Worm (Caenorhabditis elegans) whole organism, L1 larva: ENCODE data around the gene clc-29.

Source experiments
- C16A3.4 ChIP-seq: fragments of 150-350 bp; optimal IDR thresholded peaks from 2 replicates; lab custom pipeline; 2014; ENCODE audit warnings: missing biosample characterization, missing genetic modification characterization
- C34B4.2 ChIP-seq: sonication (generic microtip); optimal IDR thresholded peaks from 2 replicates; lab custom pipeline; 2017; ENCODE audit warnings: mild to moderate bottlenecking, missing genetic modification characterization, missing compliant biosample characterization
- Y116A8C.19 ChIP-seq: sonication (generic microtip); optimal IDR thresholded peaks from 2 replicates; lab custom pipeline; 2016; ENCODE audit warnings: missing compliant biosample characterization, missing genetic modification characterization, borderline replicate concordance
- alr-1 ChIP-seq: fragments of 200-800 bp; sonication (Bioruptor generic); optimal IDR thresholded peaks from 2 replicates; lab custom pipeline; 2018; ENCODE audit warnings: borderline replicate concordance, mild to moderate bottlenecking, missing genetic modification characterization, missing compliant biosample characterization
- ama-1 ChIP-seq: fragments of 150-350 bp; optimal IDR thresholded peaks from 2 replicates; lab custom pipeline; 2014
- ceh-63 ChIP-seq: fragments of 200-800 bp; sonication (Bioruptor generic); optimal IDR thresholded peaks from 2 replicates; lab custom pipeline; 2018; ENCODE audit warnings: mild to moderate bottlenecking, missing genetic modification characterization, missing compliant biosample characterization
- ceh-82 ChIP-seq, 3 experiments: fragments of 150-350 bp in 1 of 3; sonication (generic microtip) in 2 of 3; optimal IDR thresholded peaks; 2 replicates each; lab custom pipeline; 2014 to 2017; ENCODE audit warnings: missing biosample characterization in 3 of 3, missing genetic modification characterization in 3 of 3
- ces-1 ChIP-seq: fragments of 150-350 bp; optimal IDR thresholded peaks from 2 replicates; lab custom pipeline; 2014; ENCODE audit warnings: missing biosample characterization, missing genetic modification reagents, missing genetic modification characterization
- dpl-1 ChIP-seq, 3 experiments: fragments of 150-350 bp in 2 of 3; sonication (generic microtip) in 1 of 3; optimal IDR thresholded peaks; 2 replicates each; lab custom pipeline; 2014 to 2017; ENCODE audit warnings: missing biosample characterization in 3 of 3, missing genetic modification characterization in 3 of 3, missing genetic modification reagents in 3 of 3
- dsc-1 ChIP-seq: sonication (generic microtip); optimal IDR thresholded peaks from 2 replicates; lab custom pipeline; 2016; ENCODE audit warnings: mild to moderate bottlenecking, missing genetic modification characterization, missing compliant biosample characterization
- efl-3 ChIP-seq: fragments of 200-800 bp; sonication (Bioruptor generic); optimal IDR thresholded peaks from 2 replicates; lab custom pipeline; 2018; ENCODE audit warnings: mild to moderate bottlenecking, missing genetic modification characterization, missing compliant biosample characterization
- egl-13 ChIP-seq: sonication (generic microtip); optimal IDR thresholded peaks from 2 replicates; lab custom pipeline; 2016; ENCODE audit warnings: missing genotype, missing genetic modification reagents, missing genetic modification characterization, missing compliant biosample characterization
- egl-27 ChIP-seq, 2 experiments: fragments of 150-350 bp in 1 of 2; sonication (generic microtip); optimal IDR thresholded peaks; 3 replicates each; lab custom pipeline; 2017 to 2018; ENCODE audit warnings: missing biosample characterization in 2 of 2, missing genetic modification characterization in 2 of 2, missing genetic modification reagents in 2 of 2
- fkh-10 ChIP-seq: sonication (generic microtip); optimal IDR thresholded peaks from 2 replicates; lab custom pipeline; 2017; ENCODE audit warnings: missing biosample characterization, missing genetic modification reagents, missing genetic modification characterization
- fkh-4 ChIP-seq: sonication (generic microtip); optimal IDR thresholded peaks from 2 replicates; lab custom pipeline; 2016; ENCODE audit warnings: missing compliant biosample characterization, missing genetic modification characterization, borderline replicate concordance
- fkh-8 ChIP-seq: sonication (generic microtip); optimal IDR thresholded peaks from 2 replicates; lab custom pipeline; 2016; ENCODE audit warnings: mild to moderate bottlenecking, missing genetic modification characterization, missing compliant biosample characterization
- fos-1 ChIP-seq: fragments of 150-350 bp; optimal IDR thresholded peaks from 2 replicates; lab custom pipeline; 2014; ENCODE audit warnings: missing biosample characterization, missing genetic modification characterization
- grh-1 ChIP-seq: fragments of 200-800 bp; sonication (Bioruptor generic); IDR thresholded peaks from 2 replicates; pipeline ENCODE4 v1.3.6; 2022; ENCODE audit warnings: missing genetic modification reagents, missing genetic modification characterization, missing compliant biosample characterization
- hlh-17 ChIP-seq: fragments of 200-800 bp; sonication (Bioruptor generic); optimal IDR thresholded peaks from 2 replicates; lab custom pipeline; 2018; ENCODE audit warnings: missing genetic modification characterization, mild to moderate bottlenecking, missing compliant biosample characterization, moderate library complexity, borderline replicate concordance
- isw-1 ChIP-seq: fragments of 200-800 bp; sonication (Bioruptor generic); IDR thresholded peaks from 2 replicates; pipeline ENCODE4 v1.3.6; 2022; ENCODE audit warnings: missing genetic modification characterization, missing compliant biosample characterization
- jun-1 ChIP-seq: fragments of 150-350 bp; optimal IDR thresholded peaks from 2 replicates; lab custom pipeline; 2014; ENCODE audit warnings: missing biosample characterization, missing genetic modification reagents, missing genetic modification characterization
- lin-13 ChIP-seq: fragments of 150-350 bp; optimal IDR thresholded peaks from 2 replicates; lab custom pipeline; 2014; ENCODE audit warnings: missing biosample characterization, missing genetic modification reagents, missing genetic modification characterization
- lin-15B ChIP-seq: fragments of 150-350 bp; sonication (generic microtip); optimal IDR thresholded peaks from 3 replicates; lab custom pipeline; 2014; ENCODE audit warnings: missing biosample characterization, missing genetic modification characterization
- lin-35 ChIP-seq, 2 experiments: fragments of 150-350 bp; optimal IDR thresholded peaks; 2 replicates each; lab custom pipeline; 2014; ENCODE audit warnings: missing biosample characterization in 2 of 2, missing genetic modification characterization in 2 of 2, missing genetic modification reagents in 2 of 2
- lin-39 ChIP-seq: fragments of 150-350 bp; optimal IDR thresholded peaks from 2 replicates; lab custom pipeline; 2014; ENCODE audit warnings: missing biosample characterization, missing genetic modification reagents, missing genetic modification characterization
- lir-3 ChIP-seq: sonication (generic microtip); optimal IDR thresholded peaks from 2 replicates; lab custom pipeline; 2016; ENCODE audit warnings: mild to moderate bottlenecking, missing genetic modification characterization, moderate library complexity, missing compliant biosample characterization; ENCODE audit not compliant: poor library complexity
- lsy-2 ChIP-seq, 2 experiments: fragments of 150-350 bp; optimal IDR thresholded peaks; 2 replicates each; lab custom pipeline; 2014; ENCODE audit warnings: missing biosample characterization in 2 of 2, missing genetic modification characterization in 2 of 2
- mef-2 ChIP-seq: fragments of 150-350 bp; optimal IDR thresholded peaks from 2 replicates; lab custom pipeline; 2014; ENCODE audit warnings: missing biosample characterization, missing genetic modification characterization
- nhr-12 ChIP-seq: sonication (generic microtip); optimal IDR thresholded peaks from 2 replicates; lab custom pipeline; 2017; ENCODE audit warnings: missing biosample characterization, missing genetic modification characterization
- nhr-20 ChIP-seq: sonication (generic microtip); optimal IDR thresholded peaks from 2 replicates; lab custom pipeline; 2016; ENCODE audit warnings: mild to moderate bottlenecking, missing genetic modification characterization, missing compliant biosample characterization
- nhr-237 ChIP-seq: fragments of 150-350 bp; optimal IDR thresholded peaks from 2 replicates; lab custom pipeline; 2014; ENCODE audit warnings: missing biosample characterization, missing genetic modification characterization
- nhr-71 ChIP-seq: sonication (generic microtip); optimal IDR thresholded peaks from 2 replicates; lab custom pipeline; 2016; ENCODE audit warnings: mild to moderate bottlenecking, missing genetic modification characterization, moderate library complexity, missing compliant biosample characterization
- nhr-76 ChIP-seq: sonication (generic microtip); optimal IDR thresholded peaks from 2 replicates; lab custom pipeline; 2017; ENCODE audit warnings: missing biosample characterization, missing genetic modification characterization
- nhr-85 ChIP-seq: sonication (generic microtip); peaks from one replicate; lab custom pipeline; 2016; ENCODE audit warnings: missing genetic modification characterization, inconsistent platforms, missing compliant biosample characterization
- nhr-90 ChIP-seq: sonication (generic microtip); optimal IDR thresholded peaks from 2 replicates; lab custom pipeline; 2016; ENCODE audit warnings: mild to moderate bottlenecking, missing genetic modification characterization, missing compliant biosample characterization; ENCODE audit not compliant: poor library complexity
- pqm-1 ChIP-seq: sonication (generic microtip); optimal IDR thresholded peaks from 3 replicates; lab custom pipeline; 2017; ENCODE audit warnings: missing biosample characterization, missing genetic modification characterization
- rnt-1 ChIP-seq: sonication (generic microtip); optimal IDR thresholded peaks from 2 replicates; lab custom pipeline; 2016; ENCODE audit warnings: mild to moderate bottlenecking, missing genetic modification characterization, moderate library complexity, missing compliant biosample characterization
- skn-1 ChIP-seq: fragments of 150-350 bp; optimal IDR thresholded peaks from 2 replicates; lab custom pipeline; 2014; ENCODE audit warnings: missing biosample characterization, missing genetic modification characterization
- snpc-4 ChIP-seq: fragments of 150-350 bp; optimal IDR thresholded peaks from 2 replicates; lab custom pipeline; 2014; ENCODE audit warnings: missing biosample characterization, missing genetic modification characterization
- sox-4 ChIP-seq: sonication (generic microtip); optimal IDR thresholded peaks from 2 replicates; lab custom pipeline; 2016; ENCODE audit warnings: missing genetic modification characterization, missing compliant biosample characterization
- sptf-1 ChIP-seq: fragments of 150-350 bp; optimal IDR thresholded peaks from 2 replicates; lab custom pipeline; 2014; ENCODE audit warnings: missing biosample characterization, missing genetic modification characterization
- swsn-7 ChIP-seq: sonication (generic microtip); optimal IDR thresholded peaks from 2 replicates; lab custom pipeline; 2016; ENCODE audit warnings: missing genetic modification characterization, missing compliant biosample characterization
- tlp-1 ChIP-seq: fragments of 150-350 bp; optimal IDR thresholded peaks from 2 replicates; lab custom pipeline; 2014; ENCODE audit warnings: missing biosample characterization, missing genetic modification characterization
- unc-30 ChIP-seq: sonication (generic microtip); optimal IDR thresholded peaks from 2 replicates; lab custom pipeline; 2017; ENCODE audit warnings: missing biosample characterization, missing genetic modification characterization
- unc-62 ChIP-seq: fragments of 150-350 bp; optimal IDR thresholded peaks from 2 replicates; lab custom pipeline; 2014; ENCODE audit warnings: missing biosample characterization, missing genetic modification reagents, missing genetic modification characterization
- unc-86 ChIP-seq: sonication (generic microtip); optimal IDR thresholded peaks from 2 replicates; lab custom pipeline; 2016; ENCODE audit warnings: missing genetic modification characterization, missing compliant biosample characterization
- unc-98 ChIP-seq: fragments of 200-800 bp; sonication (Bioruptor generic); IDR thresholded peaks from 2 replicates; pipeline ENCODE4 v1.3.6; 2022; ENCODE audit warnings: missing genetic modification characterization, missing compliant biosample characterization
- xbp-1 ChIP-seq: sonication (generic microtip); optimal IDR thresholded peaks from 2 replicates; lab custom pipeline; 2016; ENCODE audit warnings: missing genetic modification characterization, missing compliant biosample characterization
- zip-4 ChIP-seq: fragments of 200-800 bp; sonication (Bioruptor generic); optimal IDR thresholded peaks from 2 replicates; lab custom pipeline; 2018; ENCODE audit warnings: mild to moderate bottlenecking, missing genetic modification characterization, moderate library complexity, missing compliant biosample characterization
- ztf-11 ChIP-seq, 2 experiments: sonication (generic microtip); optimal IDR thresholded peaks; 2 replicates each; lab custom pipeline; 2016 to 2017; ENCODE audit warnings: missing genetic modification characterization in 2 of 2, missing biosample characterization in 1 of 2, missing compliant biosample characterization in 1 of 2
- ztf-4 ChIP-seq: fragments of 150-350 bp; optimal IDR thresholded peaks from 2 replicates; lab custom pipeline; 2014; ENCODE audit warnings: missing biosample characterization, missing genetic modification characterization

clc-29 gene

ce11 chrIII:8354644-8355461, 7.1 kb upstream of the clc-29 start, which contains the start of gene unc-116 (continued):
- TF ChIP-seq lin-13 (GFP tag; lab: Kevin White, UChicago) (peak; percentile 7), dsc-1 (tag; lab: Kevin White, UChicago) (no peak), sox-4 (no peak), pqm-1 (tag; lab: Kevin White, UChicago) (no peak), nhr-85 (tag; lab: Kevin White, UChicago) (peak; percentile 74), zip-4 (GFP tag; lab: Kevin White, UChicago) (peak; percentile 92), nhr-12 (tag; lab: Kevin White, UChicago) (no peak), ces-1 (no peak), snpc-4 (peak; percentile 9), skn-1 (tag; lab: Kevin White, UChicago) (peak; percentile 94), swsn-7 (tag; lab: Kevin White, UChicago) (peak; percentile 2), unc-86 (tag; lab: Kevin White, UChicago) (no peak), egl-13 (peak; percentile 26), lin-35 (GFP tag; optimal IDR thresholded peaks at IDR 0.05; lab: Kevin White, UChicago) (peak; percentile 38 to 39), C34B4.2 (no peak), alr-1 (tag; lab: Kevin White, UChicago) (no peak), lin-39 (tag; lab: Kevin White, UChicago) (no peak), mef-2 (no peak), sptf-1 (tag; lab: Kevin White, UChicago) (no peak), hlh-17 (GFP tag; lab: Kevin White, UChicago) (no peak), Y116A8C.19 (no peak), fkh-10 (no peak), unc-30 (tag; lab: Kevin White, UChicago) (no peak), unc-62 (GFP tag; lab: Kevin White, UChicago) (no peak), ceh-63 (GFP tag; lab: Kevin White, UChicago) (no peak), rnt-1 (tag; lab: Kevin White, UChicago) (no peak), efl-3 (no peak), nhr-20 (no peak), ztf-11 (tag; optimal IDR thresholded peaks at IDR 0.05; lab: Kevin White, UChicago) (no peak), fos-1 (peak; percentile 8), jun-1 (tag; lab: Kevin White, UChicago) (peak; percentile 27), ama-1 (no peak), egl-27 (tag; optimal IDR thresholded peaks at IDR 0.05; lab: Kevin White, UChicago) (no peak), xbp-1 (tag; lab: Kevin White, UChicago) (no peak), lir-3 (peak; percentile 22), grh-1 (GFP tag; lab: Robert Waterston, UW) (no peak), ztf-4 (tag; lab: Kevin White, UChicago) (peak; percentile 54), nhr-76 (tag; lab: Kevin White, UChicago) (no peak), lin-15B (peak; percentile 18), unc-98 (GFP tag; lab: Robert Waterston, UW) (no peak), isw-1 (GFP tag; lab: Robert Waterston, UW) (peak; percentile 43; the same call in 1 of the 2 replicates), nhr-71 (peak; percentile 63), nhr-90 (tag; lab: Kevin White, UChicago) (no peak), lsy-2 (tag; optimal IDR thresholded peaks at IDR 0.05; lab: Kevin White, UChicago) (peak; percentile 60 to 70), C16A3.4 (tag; lab: Kevin White, UChicago) (peak; percentile 34), fkh-4 (no peak), fkh-8 (tag; lab: Kevin White, UChicago) (peak; percentile 67), tlp-1 (tag; lab: Kevin White, UChicago) (no peak), dpl-1 (GFP tag; optimal IDR thresholded peaks at IDR 0.05; lab: Kevin White, UChicago) (peak in 2 of 3 experiments; percentile 18 to 31), nhr-237 (tag; lab: Kevin White, UChicago) (peak; percentile 11), ceh-82 (tag; optimal IDR thresholded peaks at IDR 0.05; lab: Kevin White, UChicago) (peak; percentile 50 to 72 (median 58))
